Fruit fly (Drosophila melanogaster) whole organism, wandering third instar larva: ENCODE measurements around the gene mRpS25.

Source experiments
- Dif ChIP-seq: fragments of 200-275, 200-300 bp; sonication (Bioruptor generic); optimal IDR thresholded peaks from 2 replicates; lab custom pipeline; 2018; ENCODE audit warnings: missing biosample characterization, missing genetic modification characterization; ENCODE audit not compliant: partially characterized antibody
- GATAd ChIP-seq: sonication (Bioruptor generic); optimal IDR thresholded peaks from 2 replicates; lab custom pipeline; 2016; ENCODE audit warnings: missing biosample characterization, missing genetic modification characterization
- Hnf4 ChIP-seq: fragments of 200-800 bp; sonication (Bioruptor generic); optimal IDR thresholded peaks from 2 replicates; lab custom pipeline; 2016; ENCODE audit warnings: missing biosample characterization, mild to moderate bottlenecking, missing genetic modification characterization
- Hr83 ChIP-seq: fragments of 200-300 bp; sonication (Bioruptor generic); optimal IDR thresholded peaks from 2 replicates; lab custom pipeline; 2016; ENCODE audit warnings: missing biosample characterization, mild to moderate bottlenecking, missing genetic modification characterization, moderate library complexity; ENCODE audit not compliant: poor library complexity, severe bottlenecking
- OdsH ChIP-seq: fragments of 200-800 bp; sonication (Bioruptor generic); optimal IDR thresholded peaks from 2 replicates; lab custom pipeline; 2016; ENCODE audit warnings: missing biosample characterization, mild to moderate bottlenecking, missing genetic modification characterization
- Vsx2 ChIP-seq: fragments of 200-300, 225-300 bp; sonication (Bioruptor generic); optimal IDR thresholded peaks from 2 replicates; lab custom pipeline; 2018; ENCODE audit warnings: missing biosample characterization, missing genetic modification characterization; ENCODE audit not compliant: partially characterized antibody
- br ChIP-seq: fragments of 200-800 bp; sonication (Bioruptor generic); optimal IDR thresholded peaks from 2 replicates; lab custom pipeline; 2016; ENCODE audit warnings: missing biosample characterization, missing genetic modification characterization
- dmrt93B ChIP-seq: fragments of 200-800 bp; sonication (Bioruptor generic); optimal IDR thresholded peaks from 2 replicates; lab custom pipeline; 2018; ENCODE audit warnings: missing biosample characterization, mild to moderate bottlenecking, missing genetic modification characterization
- fru ChIP-seq: fragments of 200-800 bp; sonication (Bioruptor generic); optimal IDR thresholded peaks from 3 replicates; lab custom pipeline; 2016; ENCODE audit warnings: missing biosample characterization, mild to moderate bottlenecking, missing genetic modification characterization
- h ChIP-seq: fragments of 200-800 bp; sonication (Bioruptor generic); optimal IDR thresholded peaks from 3 replicates; lab custom pipeline; 2016; ENCODE audit warnings: missing biosample characterization, mild to moderate bottlenecking, missing genetic modification characterization
- pan ChIP-seq: fragments of >200 bp; optimal IDR thresholded peaks from 2 replicates; lab custom pipeline; 2017
- psq ChIP-seq: fragments of 200-800 bp; sonication (Bioruptor generic); optimal IDR thresholded peaks from 3 replicates; lab custom pipeline; 2017; ENCODE audit warnings: missing biosample characterization, mild to moderate bottlenecking, missing genetic modification characterization, moderate library complexity
- usp ChIP-seq: fragments of >200 bp; optimal IDR thresholded peaks from 2 replicates; lab custom pipeline; 2017; ENCODE audit warnings: missing biosample characterization, missing genetic modification characterization
- woc ChIP-seq: sonication (Bioruptor generic); optimal IDR thresholded peaks from 2 replicates; lab custom pipeline; 2016; ENCODE audit warnings: missing biosample characterization, mild to moderate bottlenecking, missing genetic modification characterization

- TF ChIP-seq psq (GFP tag; lab: Kevin White, UChicago): no peak
- no peak for TF ChIP-seq h (GFP tag; lab: Kevin White, UChicago)
- no peak for TF ChIP-seq pan (lab: Kevin White, UChicago)
- TF ChIP-seq dmrt93B (GFP tag; lab: Kevin White, UChicago): no peak
- no peak for TF ChIP-seq usp (GFP tag; lab: Kevin White, UChicago)
- no peak for TF ChIP-seq fru
- no peak for TF ChIP-seq OdsH
- no peak for TF ChIP-seq GATAd (GFP tag; lab: Kevin White, UChicago)
- TF ChIP-seq Vsx2 (GFP tag; lab: Kevin White, UChicago): no peak
- TF ChIP-seq Dif (GFP tag; lab: Kevin White, UChicago): no peak
- no peak for TF ChIP-seq Hr83 (GFP tag; lab: Kevin White, UChicago)
- TF ChIP-seq woc (GFP tag; lab: Kevin White, UChicago): no peak
- no peak for TF ChIP-seq br (GFP tag; lab: Kevin White, UChicago)
- TF ChIP-seq Hnf4 (GFP tag; lab: Kevin White, UChicago): no peak
Measured at dm6 chrX:14591491-14591890, 8.7 kb upstream of the mRpS25 start.
